Fruit fly (Drosophila melanogaster): ENCODE data around the gene tadr.

The tadr gene

DNA sequence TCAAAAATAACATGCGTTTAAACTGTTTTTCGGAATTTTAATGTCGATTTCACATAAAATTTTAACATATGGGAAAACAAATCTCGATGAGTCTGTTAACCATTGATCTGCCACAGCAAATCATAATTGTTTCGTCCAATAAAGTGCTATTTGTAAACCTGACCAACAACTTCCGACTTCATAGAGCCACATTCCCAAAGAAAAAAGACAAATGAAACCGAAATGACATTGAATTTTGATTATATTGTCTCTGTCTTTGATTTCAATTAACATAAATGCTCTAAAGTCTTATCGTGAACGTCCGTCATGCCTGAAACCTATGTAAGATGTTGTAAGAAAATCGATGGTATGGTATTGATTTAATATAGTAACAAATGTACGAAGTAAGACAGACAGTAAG is 1.9 kb upstream of the tadr start:
- TF ChIP-seq vvl (GFP tag; IDR thresholded peaks at IDR 0.05) (peak; percentile 12; the same call in 1 of the 2 replicates), onecut (GFP tag; IDR thresholded peaks at IDR 0.05) (peak; percentile 36; the same call in 1 of the 2 replicates), Eip74EF (GFP tag; optimal IDR thresholded peaks at IDR 0.05) (peak in 1 of 2 experiments; percentile 62), Awh (GFP tag; IDR thresholded peaks at IDR 0.05) (peak; percentile 49; the same call in 1 of the 2 replicates), CG15601 (tag; optimal IDR thresholded peaks at IDR 0.05) (no peak), abd-A (tag; optimal IDR thresholded peaks at IDR 0.05) (peak; percentile 57), sd (tag; optimal IDR thresholded peaks at IDR 0.05) (peak; percentile 86), Blimp-1 (GFP tag; optimal IDR thresholded peaks at IDR 0.05) (peak; percentile 0), CG6654 (GFP tag; optimal IDR thresholded peaks at IDR 0.05) (no peak), tin (GFP tag; optimal IDR thresholded peaks at IDR 0.05) (no peak), pros (GFP tag; optimal IDR thresholded peaks at IDR 0.05) (peak; percentile 67)

DNA sequence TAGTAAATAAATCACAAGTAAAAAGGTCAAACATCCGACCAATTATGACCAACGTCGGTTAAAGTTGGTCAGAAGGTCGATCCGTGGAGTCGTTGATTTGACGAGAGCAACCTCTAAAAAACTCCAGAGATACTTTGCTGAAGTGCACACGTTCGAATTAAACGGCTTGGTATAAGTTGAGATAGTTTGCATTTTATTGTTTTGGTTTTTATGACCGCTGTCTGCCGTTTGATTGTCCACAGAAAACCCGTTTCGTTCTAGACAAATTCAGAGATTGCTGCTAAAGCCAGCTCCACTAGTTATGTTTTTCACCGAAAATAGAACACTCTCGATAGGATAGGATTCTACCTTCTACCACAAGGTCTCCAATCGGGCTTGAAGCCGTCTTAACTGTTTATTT is 1.4 kb upstream of the tadr start:
- TF ChIP-seq z (GFP tag; IDR thresholded peaks at IDR 0.05): no peak
- TF ChIP-seq CG3726 (GFP tag; IDR thresholded peaks at IDR 0.05): no peak
- TF ChIP-seq chinmo (GFP tag; IDR thresholded peaks at IDR 0.05; ENCODE audit: partially characterized antibody): peak; percentile 57; the same call in 1 of the 4 replicates
- peak; percentile 52 for TF ChIP-seq CG15269 (tag; optimal IDR thresholded peaks at IDR 0.05)
- TF ChIP-seq gro (GFP tag; optimal IDR thresholded peaks at IDR 0.05): no peak
- no peak for TF ChIP-seq CG1024 (GFP tag; IDR thresholded peaks at IDR 0.05)
- no peak for TF ChIP-seq CG5180 (GFP tag; optimal IDR thresholded peaks at IDR 0.05)
- TF ChIP-seq hb (GFP tag; IDR thresholded peaks at IDR 0.05; ENCODE audit: partially characterized antibody): no peak
- no peak for TF ChIP-seq CG5245 (GFP tag; optimal IDR thresholded peaks at IDR 0.05)

dm6 chr2L:21077849-21078248 is 2.6 kb downstream of the tadr start:
- 0 out of 3 replicates have a peak, but pooled peaks have one; percentile 18 for TF ChIP-seq CG11456 (GFP tag; IDR thresholded peaks at IDR 0.05)
- TF ChIP-seq peb (GFP tag; IDR thresholded peaks at IDR 0.05): no peak
- TF ChIP-seq Fer2 (tag; optimal IDR thresholded peaks at IDR 0.05): no peak
- TF ChIP-seq CG15073 (GFP tag; optimal IDR thresholded peaks at IDR 0.05): peak; percentile 95
- peak; percentile 68 for TF ChIP-seq CG8388 (GFP tag; optimal IDR thresholded peaks at IDR 0.05)
- no peak for TF ChIP-seq CG4404 (GFP tag; IDR thresholded peaks at IDR 0.05)

dm6 chr2L:21082444-21083201 is 7.4 kb downstream of the tadr start, which contains the start of gene CG33511:
CG33511 (minus strand) TSS chr2L:21082494.
- TF ChIP-seq CG15479 (GFP tag; optimal IDR thresholded peaks at IDR 0.05) (peak; percentile 85), CG18011 (GFP tag; optimal IDR thresholded peaks at IDR 0.05) (no peak), Ets65A (GFP tag) (peak; percentile 55)

- TF ChIP-seq CG3163 (GFP tag; optimal IDR thresholded peaks at IDR 0.05) (no peak), CG10654 (GFP tag; optimal IDR thresholded peaks at IDR 0.05) (no peak), exex (tag; optimal IDR thresholded peaks at IDR 0.05) (peak; percentile 5)
Observed at dm6 chr2L:21084268-21084667, 9.1 kb downstream of the tadr start, which contains the start of gene CG33510. CG33510 (minus strand) TSS chr2L:21084326.

All from whole organism, embryonic.